Fruit fly (Drosophila melanogaster): ENCODE results near the gene CG17028.

- TF ChIP-seq usp (GFP tag; optimal IDR thresholded peaks at IDR 0.05) (no peak), psq (optimal IDR thresholded peaks at IDR 0.05) (no peak)
These were observed 44.8 kb downstream of the CG17028 start, which contains the start of gene Notum for dm6 chr3L:16023020-16023648.

Measured in whole organism.